Fruit fly (Drosophila melanogaster) whole organism, embryonic: Measurements from ENCODE around the gene CG5618.
A peak's percentile ranks its signal among the peaks of the same experiment; 100 is the strongest.

Experiments used
- Asciz ChIP-seq: fragments of 200-800 bp; sonication (Bioruptor generic); optimal IDR thresholded peaks from 2 replicates; lab custom pipeline; 2017; ENCODE audit warnings: missing biosample characterization, mild to moderate bottlenecking, missing genetic modification characterization, missing genetic modification reagents
- Awh ChIP-seq: fragments of 200-800 bp; sonication (Bioruptor generic); IDR thresholded peaks from 2 replicates; pipeline ENCODE4, ENCODE4 v1.3.6; 2022; ENCODE audit warnings: missing biosample characterization, missing genetic modification characterization
- Bdp1 ChIP-seq: fragments of 200-800 bp; sonication (Bioruptor generic); optimal IDR thresholded peaks from 3 replicates; lab custom pipeline; 2016; ENCODE audit warnings: missing biosample characterization, missing genetic modification characterization
- CG10321 ChIP-seq: fragments of 200-800 bp; sonication (Bioruptor generic); IDR thresholded peaks from 2 replicates; pipeline ENCODE4 v1.3.6; 2022; ENCODE audit warnings: missing biosample characterization, missing genetic modification characterization
- CG12236 ChIP-seq: fragments of 200-800 bp; sonication (Bioruptor generic); optimal IDR thresholded peaks from 2 replicates; lab custom pipeline; 2016; ENCODE audit warnings: missing biosample characterization, missing genetic modification characterization
- CG12942 ChIP-seq: fragments of 200-800 bp; sonication (Bioruptor generic); optimal IDR thresholded peaks from 3 replicates; lab custom pipeline; 2016; ENCODE audit warnings: missing biosample characterization, missing genetic modification characterization
- CG14667 ChIP-seq: fragments of 200-800 bp; sonication (Bioruptor generic); IDR thresholded peaks from 2 replicates; pipeline ENCODE4 v1.3.6; 2022; ENCODE audit warnings: missing biosample characterization, missing genetic modification characterization
- CG17385 ChIP-seq: fragments of 200-800 bp; sonication (Bioruptor generic); optimal IDR thresholded peaks from 3 replicates; lab custom pipeline; 2018; ENCODE audit warnings: missing biosample characterization, mild to moderate bottlenecking, missing genetic modification characterization
- CG17568 ChIP-seq: fragments of 200-800 bp; sonication (Bioruptor generic); optimal IDR thresholded peaks from 2 replicates; lab custom pipeline; 2018; ENCODE audit warnings: missing biosample characterization, mild to moderate bottlenecking, missing genetic modification characterization, moderate library complexity
- CG1792 ChIP-seq: fragments of 200-800 bp; sonication (Bioruptor generic); optimal IDR thresholded peaks from 2 replicates; lab custom pipeline; 2016; ENCODE audit warnings: missing biosample characterization, missing genetic modification characterization
- CG30020 ChIP-seq: fragments of 200-800 bp; optimal IDR thresholded peaks from 2 replicates; lab custom pipeline; 2019; ENCODE audit warnings: missing biosample characterization, mild to moderate bottlenecking, missing genetic modification characterization, moderate library complexity
- CG33213 ChIP-seq: fragments of 200-800 bp; sonication (Bioruptor generic); optimal IDR thresholded peaks from 3 replicates; lab custom pipeline; 2016; ENCODE audit warnings: missing biosample characterization, missing genetic modification characterization
- CG3726 ChIP-seq: fragments of 200-800 bp; sonication (Bioruptor generic); IDR thresholded peaks from 3 replicates; pipeline ENCODE4, ENCODE4 v1.3.6; 2022; ENCODE audit warnings: missing biosample characterization, missing genetic modification characterization
- CG4282 ChIP-seq: fragments of 200-800 bp; sonication (Bioruptor generic); optimal IDR thresholded peaks from 2 replicates; lab custom pipeline; 2016; ENCODE audit warnings: missing biosample characterization, missing genetic modification characterization
- CG4360 ChIP-seq: fragments of 200-800 bp; sonication (Bioruptor generic); IDR thresholded peaks from 2 replicates; pipeline ENCODE4 v1.3.6; 2022; ENCODE audit warnings: missing biosample characterization, missing genetic modification characterization
- CG9215 ChIP-seq: fragments of 200-800 bp; sonication (Bioruptor generic); IDR thresholded peaks from 2 replicates; pipeline ENCODE4 v1.3.6; 2022; ENCODE audit warnings: missing biosample characterization, missing genetic modification characterization
- CG9437 ChIP-seq: fragments of 200-800 bp; sonication (Bioruptor generic); optimal IDR thresholded peaks from 2 replicates; lab custom pipeline; 2018; ENCODE audit warnings: missing biosample characterization, mild to moderate bottlenecking, missing genetic modification characterization
- CG9797 ChIP-seq: fragments of 200-800 bp; sonication (Bioruptor generic); optimal IDR thresholded peaks from 3 replicates; lab custom pipeline; 2018; ENCODE audit warnings: missing biosample characterization, mild to moderate bottlenecking, missing genetic modification characterization
- CG9932 ChIP-seq: fragments of 200-800 bp; sonication (Bioruptor generic); IDR thresholded peaks from 2 replicates; pipeline ENCODE4 v1.3.6; 2022; ENCODE audit warnings: missing biosample characterization, missing genetic modification characterization
- D19A ChIP-seq: fragments of 200-800 bp; optimal IDR thresholded peaks from 3 replicates; lab custom pipeline; 2019; ENCODE audit warnings: missing biosample characterization, mild to moderate bottlenecking, missing genetic modification characterization, moderate library complexity
- Dbx ChIP-seq: fragments of 200-800 bp; sonication (Bioruptor generic); IDR thresholded peaks from 3 replicates; pipeline ENCODE4 v1.3.6; 2022; ENCODE audit warnings: missing biosample characterization, missing genetic modification characterization
- Dll ChIP-seq: fragments of 200-800 bp; sonication (Bioruptor generic); IDR thresholded peaks from 4 replicates; pipeline ENCODE4 v1.3.6; 2022; ENCODE audit warnings: missing biosample characterization, missing genetic modification characterization; ENCODE audit not compliant: partially characterized antibody
- E2f2 ChIP-seq: fragments of 200-800 bp; sonication (Bioruptor generic); IDR thresholded peaks from 2 replicates; pipeline ENCODE4 v1.3.6; 2022; ENCODE audit warnings: missing biosample characterization, missing genetic modification characterization
- Ets65A ChIP-seq: fragments of 200-800 bp; sonication (Bioruptor generic); peaks from one replicate; lab custom pipeline; 2016; ENCODE audit warnings: missing biosample characterization, missing genetic modification characterization
- Fer2 ChIP-seq: fragments of 200-800 bp; sonication (Bioruptor generic); optimal IDR thresholded peaks from 2 replicates; lab custom pipeline; 2018; ENCODE audit warnings: missing biosample characterization, mild to moderate bottlenecking, missing genetic modification characterization, moderate library complexity
- Hand ChIP-seq: fragments of 200-800 bp; sonication (Bioruptor generic); optimal IDR thresholded peaks from 2 replicates; lab custom pipeline; 2017; ENCODE audit warnings: mild to moderate bottlenecking, missing biosample characterization, missing genetic modification reagents, missing genetic modification characterization
- MBD-R2 ChIP-seq: fragments of 200-800 bp; sonication (Bioruptor generic); IDR thresholded peaks from 2 replicates; pipeline ENCODE4 v1.3.6; 2022; ENCODE audit warnings: missing biosample characterization, missing genetic modification characterization
- Meics ChIP-seq: fragments of 200-800 bp; sonication (Bioruptor generic); optimal IDR thresholded peaks from 2 replicates; lab custom pipeline; 2017; ENCODE audit warnings: missing biosample characterization, mild to moderate bottlenecking, missing genetic modification characterization
- Side ChIP-seq: fragments of 200-800 bp; sonication (Bioruptor generic); optimal IDR thresholded peaks from 2 replicates; lab custom pipeline; 2016; ENCODE audit warnings: missing biosample characterization, missing genetic modification characterization
- Sry-δ ChIP-seq: fragments of 200-800 bp; sonication (Bioruptor generic); optimal IDR thresholded peaks from 2 replicates; lab custom pipeline; 2016; ENCODE audit warnings: missing biosample characterization, missing genetic modification characterization
- Ssrp ChIP-seq: fragments of 200-800 bp; sonication (Bioruptor generic); optimal IDR thresholded peaks from 2 replicates; lab custom pipeline; 2018; ENCODE audit warnings: missing biosample characterization, mild to moderate bottlenecking, missing genetic modification characterization, moderate library complexity
- Usf ChIP-seq: fragments of 200-800 bp; sonication (Bioruptor generic); optimal IDR thresholded peaks from 2 replicates; lab custom pipeline; 2017; ENCODE audit warnings: missing genotype, missing biosample characterization, missing genetic modification characterization
- abd-A ChIP-seq: fragments of 200-800 bp; sonication (Bioruptor generic); optimal IDR thresholded peaks from 3 replicates; lab custom pipeline; 2019; ENCODE audit warnings: missing biosample characterization, mild to moderate bottlenecking, missing genetic modification characterization, moderate library complexity
- crol ChIP-seq: fragments of 200-800 bp; sonication (Bioruptor generic); IDR thresholded peaks from 2 replicates; pipeline ENCODE4 v1.3.6; 2022; ENCODE audit warnings: missing biosample characterization, missing genetic modification characterization
- dati ChIP-seq: fragments of 200-800 bp; sonication (Bioruptor generic); IDR thresholded peaks from 2 replicates; pipeline ENCODE4 v1.3.6; 2022; ENCODE audit warnings: missing biosample characterization, missing genetic modification characterization
- dimm ChIP-seq: fragments of 200-800 bp; sonication (Bioruptor generic); IDR thresholded peaks from 2 replicates; pipeline ENCODE4 v1.3.6; 2022; ENCODE audit warnings: missing biosample characterization, missing genetic modification characterization
- eyg ChIP-seq: fragments of 200-800 bp; sonication (Bioruptor generic); optimal IDR thresholded peaks from 3 replicates; lab custom pipeline; 2016; ENCODE audit warnings: missing biosample characterization, missing genetic modification characterization
- hth ChIP-seq: fragments of >200 bp; optimal IDR thresholded peaks from 2 replicates; lab custom pipeline; 2017; ENCODE audit warnings: inconsistent platforms
- lbe ChIP-seq: fragments of 200-800 bp; sonication (Bioruptor generic); optimal IDR thresholded peaks from 2 replicates; lab custom pipeline; 2016; ENCODE audit warnings: missing biosample characterization, mild to moderate bottlenecking, missing genetic modification characterization
- lola ChIP-seq, 3 experiments: fragments of >200 bp in 2 of 3; fragments of 200-800 bp in 1 of 3; sonication (Bioruptor generic) in 1 of 3; optimal IDR thresholded peaks; 2 replicates each; lab custom pipeline; 2017 to 2019; ENCODE audit warnings: missing biosample characterization in 3 of 3, missing genetic modification characterization in 3 of 3, mild to moderate bottlenecking in 1 of 3, moderate library complexity in 1 of 3
- mld ChIP-seq: fragments of 200-800 bp; sonication (Bioruptor generic); IDR thresholded peaks from 3 replicates; pipeline ENCODE4 v1.3.6; 2022; ENCODE audit warnings: missing biosample characterization, missing genetic modification characterization; ENCODE audit not compliant: partially characterized antibody
- pros ChIP-seq: fragments of 200-800 bp; sonication (Bioruptor generic); optimal IDR thresholded peaks from 3 replicates; lab custom pipeline; 2019; ENCODE audit warnings: missing biosample characterization, mild to moderate bottlenecking, missing genetic modification characterization, moderate library complexity
- run ChIP-seq: fragments of 200-800 bp; sonication (Bioruptor generic); optimal IDR thresholded peaks from 3 replicates; lab custom pipeline; 2018; ENCODE audit warnings: missing biosample characterization, mild to moderate bottlenecking, missing genetic modification characterization
- seq ChIP-seq: fragments of 200-800 bp; sonication (Bioruptor generic); IDR thresholded peaks from 2 replicates; pipeline ENCODE4 v1.3.6; 2022; ENCODE audit warnings: missing biosample characterization, missing genetic modification characterization
- sima ChIP-seq: fragments of 200-800 bp; sonication (Bioruptor generic); optimal IDR thresholded peaks from 2 replicates; lab custom pipeline; 2016; ENCODE audit warnings: missing biosample characterization, missing genetic modification characterization
- sna ChIP-seq: fragments of 200-800 bp; sonication (Bioruptor generic); IDR thresholded peaks from 2 replicates; pipeline ENCODE4 v1.3.6; 2022; ENCODE audit warnings: missing biosample characterization, missing genetic modification characterization; ENCODE audit not compliant: partially characterized antibody
- ssp ChIP-seq: fragments of 200-800 bp; sonication (Bioruptor generic); IDR thresholded peaks from 2 replicates; pipeline ENCODE4 v1.3.6; 2022; ENCODE audit warnings: missing biosample characterization, missing genetic modification characterization
- ttk ChIP-seq: fragments of 200-800 bp; sonication (Bioruptor generic); IDR thresholded peaks from 2 replicates; pipeline ENCODE4 v2.1.2; 2022; ENCODE audit warnings: missing biosample characterization, missing genetic modification characterization
- usp ChIP-seq: fragments of >200 bp; optimal IDR thresholded peaks from 2 replicates; lab custom pipeline; 2017; ENCODE audit warnings: missing biosample characterization, missing genetic modification characterization

CG5618 gene

DNA sequence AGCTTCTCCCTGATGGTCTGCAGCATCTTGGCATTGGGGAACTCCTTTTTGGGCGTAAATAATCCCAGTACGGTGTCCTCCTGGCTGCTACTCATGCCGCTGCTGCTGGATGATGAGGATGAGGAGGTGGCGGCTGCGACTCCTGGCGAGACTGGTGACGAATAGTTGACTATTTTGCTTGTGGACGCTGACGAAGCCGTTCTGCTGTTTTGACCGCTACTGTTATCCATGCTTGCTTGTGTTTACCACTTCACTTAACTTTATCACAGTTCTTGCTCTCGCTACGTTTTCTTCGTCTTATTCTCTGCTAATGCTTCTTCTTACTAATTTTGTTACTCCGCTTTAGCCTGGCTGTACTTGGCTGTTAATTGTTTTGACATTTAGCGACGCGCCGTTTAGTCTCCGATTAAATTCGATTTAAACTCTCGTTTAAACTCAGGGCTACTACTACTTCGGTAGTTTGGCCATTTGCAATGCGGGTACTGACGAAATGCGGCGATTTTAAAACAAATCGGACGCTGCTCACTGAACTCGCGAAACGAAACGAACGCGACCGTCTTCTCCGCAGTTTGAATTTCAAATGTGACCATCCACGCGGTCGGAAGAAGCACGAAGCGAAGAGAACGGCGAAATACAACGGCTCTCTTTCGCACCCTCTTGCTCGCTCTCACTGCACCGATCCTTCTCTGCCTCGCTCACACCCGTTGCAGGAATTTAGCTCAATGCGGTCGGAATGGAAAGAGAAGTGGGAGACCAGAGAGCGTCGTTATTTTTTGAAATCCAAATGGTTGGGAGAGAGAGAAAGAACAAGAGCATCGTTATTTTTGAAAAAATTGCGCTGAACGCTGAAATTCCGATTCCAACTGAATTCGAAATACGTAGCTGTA is 48.0 kb downstream of the CG5618 start, which contains the start of gene trbl (continued):
- no peak for TF ChIP-seq dimm (GFP tag; lab: Robert Waterston, UW)
- TF ChIP-seq Dll (GFP tag; lab: Robert Waterston, UW) = 0 out of 4 replicates have a peak, but pooled peaks have one; percentile 52
- peak; percentile 23; the same call in 1 of the 2 replicates for TF ChIP-seq MBD-R2 (GFP tag; lab: Robert Waterston, UW)
- TF ChIP-seq Ets65A (GFP tag; lab: Kevin White, UChicago) = no peak
- no peak for TF ChIP-seq hth (lab: Kevin White, UChicago)
- TF ChIP-seq Side (GFP tag; lab: Kevin White, UChicago) = peak; percentile 21
- TF ChIP-seq Hand (GFP tag; lab: Kevin White, UChicago) = peak; percentile 15
- no peak for TF ChIP-seq crol (GFP tag; lab: Robert Waterston, UW)
- no peak for TF ChIP-seq Bdp1
- TF ChIP-seq CG9932 (GFP tag; lab: Robert Waterston, UW) = no peak
- peak; percentile 10 for TF ChIP-seq lbe (GFP tag; lab: Kevin White, UChicago)
- no peak for TF ChIP-seq usp
- peak; percentile 45 for TF ChIP-seq run (tag; lab: Kevin White, UChicago)
- TF ChIP-seq CG17568 (GFP tag; lab: Kevin White, UChicago) = peak; percentile 18
- no peak for TF ChIP-seq CG4360 (GFP tag; lab: Robert Waterston, UW)
- no peak for TF ChIP-seq eyg
- no peak for TF ChIP-seq Asciz (GFP tag; lab: Kevin White, UChicago)
- peak; percentile 2 for TF ChIP-seq abd-A (tag; lab: Kevin White, UChicago)
- no peak for TF ChIP-seq CG14667 (GFP tag; lab: Robert Waterston, UW)
- TF ChIP-seq CG33213 (GFP tag; lab: Kevin White, UChicago) = no peak
- no peak for TF ChIP-seq CG9215 (GFP tag; lab: Robert Waterston, UW)
- TF ChIP-seq CG3726 (GFP tag; lab: Robert Waterston, UW) = no peak
- peak; percentile 47 for TF ChIP-seq CG9437 (GFP tag; lab: Kevin White, UChicago)
- TF ChIP-seq pros (GFP tag; lab: Kevin White, UChicago) = peak; percentile 84
- TF ChIP-seq Awh (GFP tag; lab: Robert Waterston, UW) = no peak
- TF ChIP-seq dati = 0 out of 2 replicates have a peak, but pooled peaks have one; percentile 34
- peak; percentile 60 for TF ChIP-seq E2f2 (GFP tag; lab: Robert Waterston, UW)
- TF ChIP-seq Meics (GFP tag; lab: Kevin White, UChicago) = peak; percentile 19
- TF ChIP-seq CG10321 (GFP tag; lab: Robert Waterston, UW) = no peak
- TF ChIP-seq sima = no peak
- TF ChIP-seq Usf (GFP tag; lab: Kevin White, UChicago) = no peak
- TF ChIP-seq D19A (tag; lab: Kevin White, UChicago) = peak; percentile 26
- TF ChIP-seq CG1792 (GFP tag; lab: Kevin White, UChicago) = no peak
- 0 out of 2 replicates have a peak, but pooled peaks have one; percentile 55 for TF ChIP-seq sna (GFP tag; lab: Robert Waterston, UW)
- no peak for TF ChIP-seq Ssrp
- no peak for TF ChIP-seq CG12942 (GFP tag; lab: Kevin White, UChicago)
- peak; percentile 91 for TF ChIP-seq CG17385
- TF ChIP-seq CG30020 = peak; percentile 20
- TF ChIP-seq lola (GFP tag; optimal IDR thresholded peaks at IDR 0.05; lab: Kevin White, UChicago) = no peak
- TF ChIP-seq Fer2 = no peak
- TF ChIP-seq CG12236 = no peak
- no peak for TF ChIP-seq Sry-δ (GFP tag; lab: Kevin White, UChicago)
- TF ChIP-seq Dbx (GFP tag; lab: Robert Waterston, UW) = peak; percentile 58; the same call in 2 of the 3 replicates
- no peak for TF ChIP-seq CG4282 (GFP tag; lab: Kevin White, UChicago)
- no peak for TF ChIP-seq ttk (GFP tag; lab: Robert Waterston, UW)
- peak; percentile 86 for TF ChIP-seq CG9797 (GFP tag; lab: Kevin White, UChicago)
- no peak for TF ChIP-seq ssp
- TF ChIP-seq mld (GFP tag; lab: Robert Waterston, UW) = peak; percentile 90
- TF ChIP-seq seq (GFP tag; lab: Robert Waterston, UW) = peak; percentile 69; the same call in 1 of the 2 replicates
